Worm (Caenorhabditis elegans): Measurements from ENCODE around the gene B0391.14.

B0391.14 gene

ce11 chrV:15569702-15570430, 29.8 kb downstream of the B0391.14 start, which contains the start of gene lsm-5 (continued):
- TF ChIP-seq aptf-3 (GFP tag; IDR thresholded peaks at IDR 0.05) (no peak), F55B11.4 (tag; optimal IDR thresholded peaks at IDR 0.05; ENCODE audit: borderline replicate concordance, insufficient read depth) (no peak), lag-1 (GFP tag; IDR thresholded peaks at IDR 0.05) (no peak), T26A5.8 (tag; optimal IDR thresholded peaks at IDR 0.05) (no peak), egl-44 (GFP tag; IDR thresholded peaks at IDR 0.05) (no peak), nfya-2 (GFP tag; IDR thresholded peaks at IDR 0.05) (no peak), madf-6 (GFP tag; IDR thresholded peaks at IDR 0.05) (no peak), bed-1 (GFP tag; IDR thresholded peaks at IDR 0.05) (no peak), ztf-25 (GFP tag; IDR thresholded peaks at IDR 0.05) (no peak), dox-1 (GFP tag; IDR thresholded peaks at IDR 0.05) (no peak), attf-3 (GFP tag; conservative IDR thresholded peaks at IDR 0.05) (peak; percentile 93), hrde-1 (tag; optimal IDR thresholded peaks at IDR 0.05; ENCODE audit: borderline replicate concordance) (no peak), athp-1 (tag; optimal IDR thresholded peaks at IDR 0.05) (no peak), snpc-1.1 (tag; optimal IDR thresholded peaks at IDR 0.05; ENCODE audit: insufficient read depth) (no peak), B0035.1 (tag; optimal IDR thresholded peaks at IDR 0.05) (no peak), ztf-28 (GFP tag; IDR thresholded peaks at IDR 0.05) (no peak), F10E7.11 (tag; optimal IDR thresholded peaks at IDR 0.05) (no peak), pha-4 (tag; optimal IDR thresholded peaks at IDR 0.05) (no peak), pbrm-1 (GFP tag; IDR thresholded peaks at IDR 0.05) (no peak), dpff-1 (tag; optimal IDR thresholded peaks at IDR 0.05) (no peak)

- TF ChIP-seq ama-1 (optimal IDR thresholded peaks at IDR 0.05) (peak; percentile 42), ama-1 (GFP tag; optimal IDR thresholded peaks at IDR 0.05) (no peak), pbrm-1 (GFP tag; IDR thresholded peaks at IDR 0.05) (no peak)
Measured at ce11 chrV:15568381-15568780, 31.3 kb downstream of the B0391.14 start.

ce11 chrV:15567344-15567804, 32.3 kb downstream of the B0391.14 start, which contains the start of gene acs-2:
Gene acs-2 (plus strand): TSS chrV:15567394.
- TF ChIP-seq ama-1 (optimal IDR thresholded peaks at IDR 0.05): peak; percentile 85
- TF ChIP-seq ama-1 (GFP tag; optimal IDR thresholded peaks at IDR 0.05): no peak
- no peak for TF ChIP-seq Y79H2A.3 (GFP tag; conservative IDR thresholded peaks at IDR 0.05)
- TF ChIP-seq hsf-1 (GFP tag; IDR thresholded peaks at IDR 0.05): peak; percentile 32; the same call in 1 of the 2 replicates
- TF ChIP-seq C06A6.2 (GFP tag; conservative IDR thresholded peaks at IDR 0.05): no peak

ce11 chrV:15566511-15567178, 33.0 kb downstream of the B0391.14 start:
- 0 out of 2 replicates have a peak, but pooled peaks have one; percentile 30 for TF ChIP-seq B0019.2 (GFP tag; conservative IDR thresholded peaks at IDR 0.05)
- peak; percentile 45 for TF ChIP-seq attf-5 (GFP tag; optimal IDR thresholded peaks at IDR 0.05)
- no peak for TF ChIP-seq bed-2 (GFP tag; IDR thresholded peaks at IDR 0.05)
- peak; percentile 64; the same call in 1 of the 2 replicates for TF ChIP-seq zfh-2 (GFP tag; conservative IDR thresholded peaks at IDR 0.05)
- TF ChIP-seq let-526 (GFP tag; IDR thresholded peaks at IDR 0.05): 0 out of 2 replicates have a peak, but pooled peaks have one; percentile 55
- TF ChIP-seq K11D2.4 (GFP tag; IDR thresholded peaks at IDR 0.05): peak; percentile 61; the same call in 1 of the 2 replicates
- peak; percentile 49 for TF ChIP-seq tbp1 (GFP tag; optimal IDR thresholded peaks at IDR 0.05)
- peak; percentile 33; the same call in 1 of the 2 replicates for TF ChIP-seq hmg-1.2 (GFP tag; IDR thresholded peaks at IDR 0.05)
- TF ChIP-seq C06A6.2 (GFP tag; conservative IDR thresholded peaks at IDR 0.05): 0 out of 2 replicates have a peak, but pooled peaks have one; percentile 24
- peak; percentile 77 for TF ChIP-seq somi-1 (GFP tag; optimal IDR thresholded peaks at IDR 0.05)
- no peak for TF ChIP-seq unc-62 (GFP tag; optimal IDR thresholded peaks at IDR 0.05)
- peak in 1 of 3 experiments; percentile 38 for TF ChIP-seq lin-35 (GFP tag; optimal IDR thresholded peaks at IDR 0.05)
- peak; percentile 37 for TF ChIP-seq ceh-27 (GFP tag; optimal IDR thresholded peaks at IDR 0.05)
- peak; percentile 5 for TF ChIP-seq tlf-1 (GFP tag; optimal IDR thresholded peaks at IDR 0.05)
- peak; percentile 34 for TF ChIP-seq die-1 (tag; optimal IDR thresholded peaks at IDR 0.05)
- no peak for TF ChIP-seq madf-8 (GFP tag; conservative IDR thresholded peaks at IDR 0.05)
- peak; percentile 55 for TF ChIP-seq chd-7 (tag; optimal IDR thresholded peaks at IDR 0.05)
- 0 out of 2 replicates have a peak, but pooled peaks have one; percentile 16 for TF ChIP-seq ztf-6 (GFP tag; IDR thresholded peaks at IDR 0.05)

Data from whole organism, young adult.